Worm (Caenorhabditis elegans) whole organism, L4 larva: Measurements from ENCODE around the gene sru-18.

Experiments
- F10B5.3 ChIP-seq: sonication (generic microtip); optimal IDR thresholded peaks from 2 replicates; lab custom pipeline; 2016; ENCODE audit warnings: mild to moderate bottlenecking, missing genetic modification characterization, missing compliant biosample characterization
- F37D6.2 ChIP-seq: sonication (generic microtip); optimal IDR thresholded peaks from 2 replicates; lab custom pipeline; 2016; ENCODE audit warnings: mild to moderate bottlenecking, missing genetic modification characterization, missing compliant biosample characterization
- T20F7.1 ChIP-seq: fragments of 200-800 bp; sonication (Bioruptor generic); optimal IDR thresholded peaks from 2 replicates; lab custom pipeline; 2018; ENCODE audit warnings: mild to moderate bottlenecking, missing genetic modification characterization, missing compliant biosample characterization
- Y105C5A.15 ChIP-seq: fragments of 200-800 bp; sonication (Bioruptor generic); IDR thresholded peaks from 2 replicates; pipeline ENCODE4 v1.3.6; 2022; ENCODE audit warnings: missing genetic modification characterization, missing compliant biosample characterization
- ZK337.2 ChIP-seq: fragments of 200-800 bp; sonication (Bioruptor generic); IDR thresholded peaks from 2 replicates; pipeline ENCODE4 v1.3.6; 2022; ENCODE audit warnings: missing genetic modification reagents, missing genetic modification characterization, missing compliant biosample characterization
- aha-1 ChIP-seq: fragments of 150-350 bp; peaks from one replicate; lab custom pipeline; 2014; ENCODE audit warnings: missing biosample characterization, missing genetic modification characterization
- aly-2 ChIP-seq: sonication (generic microtip); optimal IDR thresholded peaks from 2 replicates; lab custom pipeline; 2018; ENCODE audit warnings: missing biosample characterization, missing genetic modification characterization
- attf-4 ChIP-seq: sonication (generic microtip); optimal IDR thresholded peaks from 3 replicates; lab custom pipeline; 2017; ENCODE audit warnings: missing biosample characterization, missing genetic modification characterization
- ceh-20 ChIP-seq: fragments of 200-800 bp; sonication (Bioruptor generic); IDR thresholded peaks from 2 replicates; pipeline ENCODE4 v1.3.6; 2022; ENCODE audit warnings: missing genetic modification reagents, missing genetic modification characterization, missing compliant biosample characterization
- ceh-44 ChIP-seq: fragments of 200-800 bp; sonication (Bioruptor generic); IDR thresholded peaks from 2 replicates; pipeline ENCODE4 v1.3.6; 2022; ENCODE audit warnings: missing genetic modification reagents, missing genetic modification characterization, missing compliant biosample characterization
- ceh-62 ChIP-seq: sonication (generic microtip); optimal IDR thresholded peaks from 2 replicates; lab custom pipeline; 2017; ENCODE audit warnings: missing biosample characterization, missing genetic modification characterization
- daf-19 ChIP-seq: fragments of 200-800 bp; sonication (Bioruptor generic); conservative IDR thresholded peaks from 2 replicates; pipeline ENCODE4 v1.3.6; 2022; ENCODE audit warnings: missing genetic modification characterization, missing compliant biosample characterization
- duxl-1 ChIP-seq: sonication (generic microtip); optimal IDR thresholded peaks from 2 replicates; lab custom pipeline; 2016; ENCODE audit warnings: mild to moderate bottlenecking, missing genetic modification characterization, moderate library complexity, missing compliant biosample characterization; ENCODE audit not compliant: poor library complexity
- hlh-11 ChIP-seq: fragments of 200-800 bp; sonication (Bioruptor generic); optimal IDR thresholded peaks from 2 replicates; lab custom pipeline; 2018; ENCODE audit warnings: mild to moderate bottlenecking, missing genetic modification characterization, missing compliant biosample characterization
- hmg-1.1 ChIP-seq: fragments of 200-800 bp; sonication (Bioruptor generic); IDR thresholded peaks from 2 replicates; pipeline ENCODE4 v1.3.6; 2022; ENCODE audit warnings: missing genetic modification reagents, missing genetic modification characterization, missing compliant biosample characterization
- lin-29 ChIP-seq: fragments of 200-800 bp; sonication (Bioruptor generic); IDR thresholded peaks from 2 replicates; pipeline ENCODE4 v1.3.6; 2022; ENCODE audit warnings: missing genetic modification reagents, missing genetic modification characterization, missing compliant biosample characterization
- madf-9 ChIP-seq: fragments of 200-800 bp; sonication (Bioruptor generic); conservative IDR thresholded peaks from 2 replicates; pipeline ENCODE4 v1.3.6; 2022; ENCODE audit warnings: missing genetic modification reagents, missing genetic modification characterization, missing compliant biosample characterization
- mdt-29 ChIP-seq: fragments of 200-800 bp; sonication (Bioruptor generic); IDR thresholded peaks from 2 replicates; pipeline ENCODE4 v1.3.6; 2022; ENCODE audit warnings: missing genetic modification reagents, missing genetic modification characterization, missing compliant biosample characterization
- mep-1 ChIP-seq: fragments of 150-350 bp; sonication (generic microtip); optimal IDR thresholded peaks from 3 replicates; lab custom pipeline; 2014; ENCODE audit warnings: missing biosample characterization, missing genetic modification characterization
- nhr-11 ChIP-seq: fragments of 150-350 bp; optimal IDR thresholded peaks from 2 replicates; lab custom pipeline; 2014; ENCODE audit warnings: missing biosample characterization, missing genetic modification characterization
- nhr-111 ChIP-seq: fragments of 200-800 bp; sonication (Bioruptor generic); optimal IDR thresholded peaks from 2 replicates; lab custom pipeline; 2018; ENCODE audit warnings: mild to moderate bottlenecking, missing genetic modification characterization, missing compliant biosample characterization
- nhr-48 ChIP-seq: sonication (generic microtip); optimal IDR thresholded peaks from 2 replicates; lab custom pipeline; 2016; ENCODE audit warnings: mild to moderate bottlenecking, missing genetic modification characterization, missing compliant biosample characterization
- nhr-77 ChIP-seq: fragments of 150-350 bp; optimal IDR thresholded peaks from 2 replicates; lab custom pipeline; 2014; ENCODE audit warnings: missing biosample characterization, missing genetic modification characterization
- rbr-2 ChIP-seq: sonication (generic microtip); optimal IDR thresholded peaks from 2 replicates; lab custom pipeline; 2016; ENCODE audit warnings: missing genotype, missing genetic modification characterization, missing compliant biosample characterization
- saeg-2 ChIP-seq: fragments of 200-800 bp; sonication (Bioruptor generic); IDR thresholded peaks from 2 replicates; pipeline ENCODE4 v1.3.6; 2022; ENCODE audit warnings: missing genetic modification reagents, missing genetic modification characterization, missing compliant biosample characterization
- skn-1 ChIP-seq: fragments of 150-350 bp; optimal IDR thresholded peaks from 2 replicates; lab custom pipeline; 2014; ENCODE audit warnings: missing biosample characterization, missing genetic modification characterization
- snpc-1.2 ChIP-seq: fragments of 200-800 bp; sonication (Bioruptor generic); IDR thresholded peaks from 2 replicates; pipeline ENCODE4 v1.3.6; 2022; ENCODE audit warnings: missing genetic modification reagents, missing genetic modification characterization, missing compliant biosample characterization
- unc-62 ChIP-seq, 3 experiments: fragments of 150-350 bp in 1 of 3; sonication (generic microtip); optimal IDR thresholded peaks in 2 of 3; peaks in 1 of 3; 1 replicate in 1 of 3; 2 replicates in 2 of 3; lab custom pipeline; 2014 to 2017; ENCODE audit warnings: missing biosample characterization in 3 of 3, missing genetic modification characterization in 3 of 3, missing genetic modification reagents in 3 of 3, missing genotype in 1 of 3
- zag-1 ChIP-seq: fragments of 150-350 bp; optimal IDR thresholded peaks from 2 replicates; lab custom pipeline; 2014; ENCODE audit warnings: missing biosample characterization, missing genetic modification characterization
- zfp-2 ChIP-seq: sonication (generic microtip); optimal IDR thresholded peaks from 2 replicates; lab custom pipeline; 2016; ENCODE audit warnings: mild to moderate bottlenecking, missing genetic modification characterization, missing compliant biosample characterization

The sru-18 gene

DNA sequence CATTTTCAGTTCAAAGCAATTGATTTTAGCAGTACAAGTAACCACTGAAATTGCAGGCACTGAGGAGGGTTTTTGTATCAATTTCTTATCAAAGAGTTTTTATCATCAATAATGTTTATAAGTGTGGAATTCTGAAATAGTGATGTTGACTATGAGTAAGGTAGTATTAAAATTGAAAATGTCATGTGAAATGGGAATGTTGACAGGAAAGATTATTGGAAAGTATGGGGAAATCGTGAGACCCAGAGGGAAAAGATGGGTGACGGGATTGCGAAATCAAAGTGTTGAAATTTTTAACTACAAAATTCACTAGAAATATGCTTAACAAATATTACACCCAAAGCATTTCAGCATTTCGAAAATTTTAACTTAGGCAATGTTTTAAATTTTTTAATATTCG is 25.2 kb downstream of the sru-18 start, which contains the start of gene F53B2.8 (continued):
- TF ChIP-seq attf-4 (tag; lab: Kevin White, UChicago) = no peak
- no peak for TF ChIP-seq skn-1 (tag; lab: Kevin White, UChicago)
- TF ChIP-seq ceh-62 (tag; lab: Kevin White, UChicago) = no peak
- no peak for TF ChIP-seq daf-19 (GFP tag; lab: Robert Waterston, UW)
- TF ChIP-seq nhr-111 = no peak
- TF ChIP-seq rbr-2 (tag; lab: Kevin White, UChicago) = no peak
- no peak for TF ChIP-seq hmg-1.1 (GFP tag; lab: Robert Waterston, UW)
- peak; percentile 56 for TF ChIP-seq nhr-77 (tag; lab: Kevin White, UChicago)
- no peak for TF ChIP-seq F10B5.3 (tag; lab: Kevin White, UChicago)

DNA sequence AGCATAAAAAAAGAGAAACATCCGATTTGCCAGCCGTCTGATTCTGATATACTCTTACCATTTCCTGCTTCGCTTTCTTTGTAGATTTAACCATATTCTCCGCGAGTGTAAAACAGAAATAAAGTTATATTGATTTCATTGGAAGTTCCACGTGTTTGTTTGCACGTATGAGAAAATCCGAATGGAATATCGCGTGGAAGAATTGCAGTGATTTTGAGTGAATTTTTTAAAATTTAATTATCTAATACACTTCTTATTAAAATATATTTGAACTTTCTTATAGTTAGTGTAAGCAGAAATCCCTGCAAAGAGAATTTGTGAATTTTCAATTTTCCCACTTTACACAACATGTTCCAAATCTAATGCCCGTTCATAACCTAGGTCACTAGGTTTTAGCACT is 29.0 kb downstream of the sru-18 start, which contains the start of gene F53B2.5:
Gene F53B2.5, minus strand, starts transcription at position 101 of the 400 bp plus-strand sequence.
- no peak for TF ChIP-seq mdt-29 (GFP tag; lab: Robert Waterston, UW)

DNA sequence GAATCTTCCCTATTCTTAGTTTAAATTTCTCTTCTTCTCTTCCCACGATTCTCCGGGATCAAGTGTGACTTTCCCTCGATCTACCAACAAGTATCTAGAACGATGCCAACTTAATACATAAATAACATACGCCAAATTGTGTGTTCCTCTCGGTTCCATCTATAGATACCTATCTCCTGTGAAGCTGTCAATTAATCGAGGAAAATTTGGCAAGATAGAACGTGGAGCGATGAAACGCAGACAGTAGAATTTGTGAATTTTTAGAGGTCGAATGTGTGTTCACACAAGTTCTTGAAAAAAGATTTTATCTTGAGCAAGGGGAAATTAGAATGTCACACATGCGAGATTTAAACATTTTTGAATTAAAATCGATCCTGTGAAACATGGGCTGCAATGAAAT is 29.4 kb downstream of the sru-18 start:
- TF ChIP-seq aha-1 = peak; percentile 21
- no peak for TF ChIP-seq zag-1

- TF ChIP-seq Y105C5A.15 (GFP tag; lab: Robert Waterston, UW) (no peak), nhr-11 (tag; lab: Kevin White, UChicago) (no peak), snpc-1.2 (GFP tag; lab: Robert Waterston, UW) (no peak), mep-1 (tag; lab: Kevin White, UChicago) (no peak), rbr-2 (tag; lab: Kevin White, UChicago) (no peak)
- TF ChIP-seq, all 104 proteins: peak for 0
Observed at ce11 chrIV:12536358-12536757, 34.3 kb downstream of the sru-18 start.

DNA sequence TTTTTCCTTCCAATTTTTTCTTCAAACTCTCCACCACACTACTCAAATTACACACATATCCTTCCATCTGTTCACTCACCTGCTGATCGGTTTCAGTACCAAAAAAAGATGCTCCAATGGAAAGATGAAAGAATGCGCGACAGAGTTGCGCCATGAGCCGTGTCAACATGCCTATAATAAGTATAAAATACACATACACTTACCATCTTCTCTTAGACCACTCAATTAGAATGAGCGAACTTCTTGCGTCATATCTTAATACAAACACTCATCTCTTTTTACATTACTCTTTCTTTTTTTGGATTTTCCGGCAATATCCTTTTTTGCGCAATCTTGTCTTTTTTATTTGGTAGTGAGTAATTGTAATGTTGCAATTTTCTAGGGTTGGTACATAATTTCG is 35.6 kb downstream of the sru-18 start:
- TF ChIP-seq aha-1 (peak; percentile 67), unc-62 (GFP tag; optimal IDR thresholded peaks at IDR 0.05 in 1 of 2; lab: Kevin White, UChicago) (peak in 1 of 2 experiments; percentile 57), unc-62 (tag; optimal IDR thresholded peaks at IDR 0.05; lab: Kevin White, UChicago) (no peak), hlh-11 (tag; lab: Kevin White, UChicago) (no peak)

DNA sequence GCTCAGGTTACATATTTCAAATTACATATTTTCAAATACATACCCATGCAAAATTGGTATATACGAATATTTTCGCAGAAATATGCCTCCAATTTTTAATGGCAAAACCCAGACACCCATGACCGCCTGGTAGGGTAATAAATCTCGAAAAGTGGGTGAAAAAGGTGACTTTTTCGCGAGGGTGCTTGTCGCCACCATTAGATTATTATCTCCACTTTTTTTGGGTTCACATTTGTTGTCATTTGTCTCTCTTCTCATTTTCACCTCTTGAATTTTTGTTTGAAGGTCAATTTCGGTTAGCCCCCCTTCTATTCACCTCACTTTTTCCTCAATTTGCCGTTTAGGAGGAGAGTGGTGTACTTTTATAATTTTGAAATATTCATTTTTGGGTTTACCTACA is 38.2 kb downstream of the sru-18 start:
- no peak for TF ChIP-seq aly-2
- TF ChIP-seq saeg-2 (GFP tag; lab: Robert Waterston, UW) = no peak
- no peak for TF ChIP-seq nhr-11 (tag; lab: Kevin White, UChicago)
- no peak for TF ChIP-seq ceh-20 (GFP tag; lab: Robert Waterston, UW)
- TF ChIP-seq snpc-1.2 (GFP tag; lab: Robert Waterston, UW) = no peak
- no peak for TF ChIP-seq nhr-111
- no peak for TF ChIP-seq ceh-44 (GFP tag; lab: Robert Waterston, UW)
- TF ChIP-seq lin-29 (GFP tag; lab: Robert Waterston, UW) = no peak
- TF ChIP-seq ZK337.2 (GFP tag; lab: Robert Waterston, UW) = no peak
- TF ChIP-seq duxl-1 (tag; lab: Kevin White, UChicago) = no peak
- no peak for TF ChIP-seq T20F7.1 (GFP tag; lab: Kevin White, UChicago)
- TF ChIP-seq madf-9 (GFP tag; lab: Robert Waterston, UW) = no peak
- TF ChIP-seq nhr-48 (tag; lab: Kevin White, UChicago) = no peak
- TF ChIP-seq F37D6.2 (tag; lab: Kevin White, UChicago) = no peak
- TF ChIP-seq zfp-2 (tag; lab: Kevin White, UChicago) = no peak
